Worm (Caenorhabditis elegans) whole organism, early embryonic: ENCODE data around the gene best-24.
A peak's percentile ranks its signal among the peaks of the same experiment; 100 is the strongest.

Experiments
- B0310.2 ChIP-seq: sonication (generic microtip); optimal IDR thresholded peaks from 2 replicates; lab custom pipeline; 2016; ENCODE audit warnings: mild to moderate bottlenecking, missing genetic modification characterization, missing compliant biosample characterization
- F13C5.2 ChIP-seq: sonication (generic microtip); optimal IDR thresholded peaks from 2 replicates; lab custom pipeline; 2017; ENCODE audit warnings: mild to moderate bottlenecking, missing genetic modification characterization, inconsistent platforms, missing compliant biosample characterization
- aly-1 ChIP-seq: sonication (generic microtip); optimal IDR thresholded peaks from 2 replicates; lab custom pipeline; 2016; ENCODE audit warnings: missing genetic modification characterization, missing compliant biosample characterization
- ama-1 ChIP-seq: fragments of 150-350 bp; optimal IDR thresholded peaks from 2 replicates; lab custom pipeline; 2014
- ceh-13 ChIP-seq: fragments of 200-800 bp; sonication (Bioruptor generic); optimal IDR thresholded peaks from 2 replicates; lab custom pipeline; 2018; ENCODE audit warnings: mild to moderate bottlenecking, missing genetic modification characterization, missing compliant biosample characterization
- ceh-36 ChIP-seq: sonication (generic microtip); optimal IDR thresholded peaks from 2 replicates; lab custom pipeline; 2016; ENCODE audit warnings: missing genetic modification characterization, inconsistent platforms, missing compliant biosample characterization
- ets-7 ChIP-seq: sonication (generic microtip); optimal IDR thresholded peaks from 2 replicates; lab custom pipeline; 2016; ENCODE audit warnings: missing genotype, missing genetic modification characterization, missing compliant biosample characterization
- flt-1 ChIP-seq: fragments of 200-800 bp; sonication (Bioruptor generic); IDR thresholded peaks from 2 replicates; pipeline ENCODE4 v1.3.6; 2022; ENCODE audit warnings: missing genetic modification characterization, missing compliant biosample characterization
- hmbx-1 ChIP-seq: sonication (generic microtip); optimal IDR thresholded peaks from 2 replicates; lab custom pipeline; 2016; ENCODE audit warnings: mild to moderate bottlenecking, missing genetic modification characterization, missing compliant biosample characterization
- hmg-4 ChIP-seq: fragments of 200-800 bp; sonication (Bioruptor generic); optimal IDR thresholded peaks from 2 replicates; lab custom pipeline; 2018; ENCODE audit warnings: mild to moderate bottlenecking, missing genetic modification characterization, missing compliant biosample characterization
- hnd-1 ChIP-seq: sonication (generic microtip); optimal IDR thresholded peaks from 2 replicates; lab custom pipeline; 2016; ENCODE audit warnings: missing genetic modification characterization, missing compliant biosample characterization
- pes-1 ChIP-seq: fragments of 200-800 bp; sonication (Bioruptor generic); IDR thresholded peaks from 2 replicates; pipeline ENCODE4 v1.3.6; 2022; ENCODE audit warnings: missing genetic modification reagents, missing genetic modification characterization, missing compliant biosample characterization
- scrt-1 ChIP-seq: fragments of 200-800 bp; sonication (Bioruptor generic); IDR thresholded peaks from 2 replicates; pipeline ENCODE4 v1.3.6; 2022; ENCODE audit warnings: missing genetic modification characterization, missing compliant biosample characterization
- sea-1 ChIP-seq: fragments of 200-800 bp; sonication (Bioruptor generic); conservative IDR thresholded peaks from 2 replicates; pipeline ENCODE4 v1.3.6; 2022; ENCODE audit warnings: missing genetic modification characterization, missing compliant biosample characterization
- tbx-11 ChIP-seq: fragments of 200-800 bp; sonication (Bioruptor generic); IDR thresholded peaks from 2 replicates; pipeline ENCODE4 v1.3.6; 2022; ENCODE audit warnings: missing genetic modification characterization, missing compliant biosample characterization
- tbx-37 ChIP-seq: fragments of 200-800 bp; sonication (Bioruptor generic); conservative IDR thresholded peaks from 2 replicates; pipeline ENCODE4 v1.3.6; 2022; ENCODE audit warnings: missing genetic modification reagents, missing genetic modification characterization, missing compliant biosample characterization
- tra-4 ChIP-seq: sonication (generic microtip); optimal IDR thresholded peaks from 2 replicates; lab custom pipeline; 2017; ENCODE audit warnings: missing genetic modification characterization, missing compliant biosample characterization

The best-24 gene

ce11 chrIII:7900733-7901132 is at the start of gene best-24:
Gene best-24 (plus strand): TSS chrIII:7901033.
- TF ChIP-seq pes-1 (GFP tag; lab: Robert Waterston, UW) (no peak), ets-7 (tag; lab: Kevin White, UChicago) (no peak), hnd-1 (tag; lab: Kevin White, UChicago) (no peak), sea-1 (GFP tag; lab: Robert Waterston, UW) (no peak)

DNA sequence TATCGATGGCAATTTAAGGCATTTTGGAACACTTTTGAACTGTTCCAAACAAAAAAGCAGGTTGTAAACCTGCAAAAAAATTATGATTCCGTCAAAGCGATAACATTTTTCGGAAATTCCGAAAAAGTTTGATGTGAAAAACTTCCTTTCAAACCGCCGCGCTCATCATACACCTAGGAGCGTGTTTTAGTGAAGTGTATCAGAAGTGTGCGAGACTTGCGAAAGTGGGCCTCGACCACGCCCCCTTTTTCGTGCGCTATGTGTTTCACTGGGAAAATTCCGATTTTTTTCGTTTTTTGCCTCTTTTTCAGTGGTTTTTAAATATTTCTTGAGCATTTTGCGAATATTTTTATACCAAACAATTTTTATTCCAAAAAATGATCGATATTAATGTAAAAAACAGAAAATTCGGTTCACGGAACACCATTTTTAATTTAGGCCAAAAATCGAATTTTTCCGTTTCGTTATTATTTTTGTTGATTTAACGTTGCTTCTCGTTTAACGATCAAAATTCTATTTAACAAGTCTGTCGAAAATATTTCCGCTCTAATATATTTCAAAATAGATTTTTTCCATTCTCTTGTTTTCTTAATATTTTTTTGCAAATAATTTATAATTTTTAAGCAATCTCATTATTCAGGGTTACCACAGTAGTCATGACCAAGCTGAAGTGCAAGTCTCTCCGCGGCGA is 46.2 kb upstream of the best-24 start, which contains the start of gene rpl-35:
TSS of gene rpl-35 (plus strand) at position 641 of the 691 bp plus-strand sequence.
- TF ChIP-seq aly-1 (tag; lab: Kevin White, UChicago) (no peak), ceh-36 (tag; lab: Kevin White, UChicago) (peak; percentile 64), hnd-1 (tag; lab: Kevin White, UChicago) (peak; percentile 52), scrt-1 (GFP tag; lab: Robert Waterston, UW) (peak; percentile 72), F13C5.2 (tag; lab: Kevin White, UChicago) (peak; percentile 98), B0310.2 (tag; lab: Kevin White, UChicago) (peak; percentile 50), hmg-4 (no peak), ets-7 (tag; lab: Kevin White, UChicago) (peak; percentile 56), tbx-37 (GFP tag; lab: Robert Waterston, UW) (peak; percentile 74), hmbx-1 (tag; lab: Kevin White, UChicago) (peak; percentile 67), tra-4 (tag; lab: Kevin White, UChicago) (peak; percentile 41), pes-1 (GFP tag; lab: Robert Waterston, UW) (peak; percentile 77), ama-1 (lab: Kevin White, UChicago) (no peak), flt-1 (GFP tag; lab: Robert Waterston, UW) (peak; percentile 80), tbx-11 (GFP tag; lab: Robert Waterston, UW) (peak; percentile 82), ceh-13 (GFP tag; lab: Kevin White, UChicago) (peak; percentile 49), sea-1 (GFP tag; lab: Robert Waterston, UW) (peak; percentile 77)

ce11 chrIII:7855468-7855867 is 45.4 kb upstream of the best-24 start:
- TF ChIP-seq ets-7 (tag; lab: Kevin White, UChicago) (no peak), ceh-13 (GFP tag; lab: Kevin White, UChicago) (no peak), scrt-1 (GFP tag; lab: Robert Waterston, UW) (no peak), tbx-11 (GFP tag; lab: Robert Waterston, UW) (no peak), B0310.2 (tag; lab: Kevin White, UChicago) (no peak), tra-4 (tag; lab: Kevin White, UChicago) (no peak), flt-1 (GFP tag; lab: Robert Waterston, UW) (no peak)

DNA sequence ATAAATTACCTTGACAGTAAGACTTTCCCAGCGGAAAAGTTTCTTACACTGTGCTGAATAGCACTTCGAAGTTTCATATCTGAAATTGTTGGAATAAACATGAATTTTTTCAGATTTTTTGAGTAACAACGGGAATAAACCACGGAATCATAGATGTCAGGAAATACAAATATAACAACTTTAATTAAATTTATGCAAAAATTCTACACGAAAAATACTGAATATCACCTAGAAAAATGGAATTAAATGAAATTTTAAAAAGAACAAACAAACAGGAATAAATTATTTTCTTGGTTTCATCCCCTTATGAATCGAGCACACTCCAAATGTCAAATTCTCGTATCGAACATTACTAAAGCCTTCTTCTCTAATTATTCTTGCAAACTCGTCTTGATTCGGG is 43.7 kb upstream of the best-24 start, which contains the start of gene tag-307:
TSS of gene tag-307 (minus strand) at position 101 of the 400 bp plus-strand sequence.
- no peak for TF ChIP-seq ceh-36 (tag; lab: Kevin White, UChicago)
- no peak for TF ChIP-seq ama-1 (lab: Kevin White, UChicago)
- no peak for TF ChIP-seq tra-4 (tag; lab: Kevin White, UChicago)
- TF ChIP-seq ets-7 (tag; lab: Kevin White, UChicago): no peak

ce11 chrIII:7858407-7859029 is 42.3 kb upstream of the best-24 start, which contains the start of the genes coq-5 and ufm-1:
Gene coq-5 (minus strand): TSS chrIII:7858457.
Gene ufm-1 (plus strand): TSS chrIII:7858979.
- TF ChIP-seq tbx-37 (GFP tag; lab: Robert Waterston, UW) (0 out of 2 replicates have a peak, but pooled peaks have one; percentile 14), hmbx-1 (tag; lab: Kevin White, UChicago) (no peak)

DNA sequence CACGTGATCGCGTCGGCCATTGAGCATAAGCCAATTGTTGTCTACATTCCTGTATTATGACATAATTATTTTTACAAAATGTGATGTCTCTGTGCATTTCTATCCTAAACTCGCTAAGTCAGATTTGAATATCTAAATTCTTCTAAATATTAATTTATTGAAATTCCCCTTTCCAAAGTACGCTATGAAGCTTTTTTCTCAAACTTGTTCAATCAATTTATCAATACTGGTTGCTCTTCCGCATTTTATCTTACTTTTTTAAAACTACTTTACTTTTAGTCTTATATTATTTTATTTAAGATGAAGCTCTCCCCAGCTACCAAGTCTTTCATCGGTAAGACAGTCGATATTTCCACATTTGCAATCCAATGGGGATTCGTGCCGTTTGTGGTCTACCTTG is 41.5 kb upstream of the best-24 start, which contains the start of gene tomm-7:
TSS of gene tomm-7 (plus strand) at position 301 of the 400 bp plus-strand sequence.
- no peak for TF ChIP-seq ets-7 (tag; lab: Kevin White, UChicago)
- no peak for TF ChIP-seq hnd-1 (tag; lab: Kevin White, UChicago)
- no peak for TF ChIP-seq pes-1 (GFP tag; lab: Robert Waterston, UW)
- no peak for TF ChIP-seq flt-1 (GFP tag; lab: Robert Waterston, UW)
- TF ChIP-seq aly-1 (tag; lab: Kevin White, UChicago): no peak
- no peak for TF ChIP-seq F13C5.2 (tag; lab: Kevin White, UChicago)
- TF ChIP-seq hmbx-1 (tag; lab: Kevin White, UChicago): no peak
- TF ChIP-seq ceh-13 (GFP tag; lab: Kevin White, UChicago): no peak
- no peak for TF ChIP-seq tbx-11 (GFP tag; lab: Robert Waterston, UW)
- no peak for TF ChIP-seq hmg-4
- TF ChIP-seq ama-1 (lab: Kevin White, UChicago): no peak
- no peak for TF ChIP-seq sea-1 (GFP tag; lab: Robert Waterston, UW)

ce11 chrIII:7860885-7861284 is 39.9 kb upstream of the best-24 start, which contains the start of gene cuc-1:
Gene cuc-1 (minus strand): TSS chrIII:7860985.
- no peak for TF ChIP-seq flt-1 (GFP tag; lab: Robert Waterston, UW)
- no peak for TF ChIP-seq pes-1 (GFP tag; lab: Robert Waterston, UW)
- TF ChIP-seq tra-4 (tag; lab: Kevin White, UChicago): no peak
- TF ChIP-seq hnd-1 (tag; lab: Kevin White, UChicago): no peak
- no peak for TF ChIP-seq hmg-4
- TF ChIP-seq tbx-37 (GFP tag; lab: Robert Waterston, UW): no peak
- no peak for TF ChIP-seq hmbx-1 (tag; lab: Kevin White, UChicago)
- TF ChIP-seq scrt-1 (GFP tag; lab: Robert Waterston, UW): no peak
- TF ChIP-seq sea-1 (GFP tag; lab: Robert Waterston, UW): no peak
- TF ChIP-seq B0310.2 (tag; lab: Kevin White, UChicago): no peak
- TF ChIP-seq ets-7 (tag; lab: Kevin White, UChicago): no peak
- TF ChIP-seq F13C5.2 (tag; lab: Kevin White, UChicago): no peak
- no peak for TF ChIP-seq ceh-13 (GFP tag; lab: Kevin White, UChicago)
- TF ChIP-seq ama-1 (lab: Kevin White, UChicago): no peak
- TF ChIP-seq aly-1 (tag; lab: Kevin White, UChicago): no peak
- TF ChIP-seq ceh-36 (tag; lab: Kevin White, UChicago): no peak
- TF ChIP-seq tbx-11 (GFP tag; lab: Robert Waterston, UW): no peak
